Fruit fly (Drosophila melanogaster): Measurements from ENCODE around the gene CG31635.
A peak's percentile ranks its signal among the peaks of the same experiment; 100 is the strongest.

The CG31635 gene

DNA sequence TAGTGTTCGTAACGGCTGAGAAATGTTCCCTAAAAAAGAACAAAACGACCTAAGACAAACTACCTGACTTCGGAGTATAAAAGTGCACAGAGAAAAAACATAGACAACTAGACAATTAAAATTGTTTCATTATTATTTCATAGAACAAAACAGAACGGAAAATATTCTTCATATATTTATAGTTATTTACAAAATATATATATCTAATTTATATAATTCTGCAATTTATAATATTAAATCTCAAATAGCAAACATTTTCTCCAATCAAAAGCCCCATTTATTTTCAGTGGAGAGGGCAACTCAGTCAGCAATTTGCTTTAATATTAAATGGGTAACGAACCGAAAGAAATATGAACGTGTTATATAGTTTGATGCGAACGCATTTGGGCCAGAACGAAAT, 53.9 kb downstream of the CG31635 start (continued):
- TF ChIP-seq dmrt11E (tag; optimal IDR thresholded peaks at IDR 0.05) = peak; percentile 61
- peak; percentile 57 for TF ChIP-seq PHDP (tag; optimal IDR thresholded peaks at IDR 0.05)
- no peak for TF ChIP-seq ac (GFP tag; optimal IDR thresholded peaks at IDR 0.05)
- peak; percentile 10 for TF ChIP-seq CG10462 (GFP tag; optimal IDR thresholded peaks at IDR 0.05)
- TF ChIP-seq CG3407 (GFP tag; optimal IDR thresholded peaks at IDR 0.05) = peak; percentile 6
- peak; percentile 82 for TF ChIP-seq gem (tag; optimal IDR thresholded peaks at IDR 0.05)
- peak; percentile 28 for TF ChIP-seq CG2202 (tag; optimal IDR thresholded peaks at IDR 0.05)

dm6 chr2L:6584346-6584745, 64.6 kb downstream of the CG31635 start:
- TF ChIP-seq NFAT (GFP tag; IDR thresholded peaks at IDR 0.05) = no peak
- no peak for TF ChIP-seq nmo (GFP tag; optimal IDR thresholded peaks at IDR 0.05)
- TF ChIP-seq sna (GFP tag; IDR thresholded peaks at IDR 0.05; ENCODE audit: partially characterized antibody) = no peak
- TF ChIP-seq HLH54F (GFP tag; optimal IDR thresholded peaks at IDR 0.05) = no peak
- TF ChIP-seq CG42726 (GFP tag; IDR thresholded peaks at IDR 0.05; ENCODE audit: partially characterized antibody) = no peak
- TF ChIP-seq CG8478 (optimal IDR thresholded peaks at IDR 0.05) = peak; percentile 55
- no peak for TF ChIP-seq CG3281 (GFP tag; optimal IDR thresholded peaks at IDR 0.05)
- no peak for TF ChIP-seq gt (GFP tag; IDR thresholded peaks at IDR 0.05)
- no peak for TF ChIP-seq CG9817 (tag; optimal IDR thresholded peaks at IDR 0.05)
- TF ChIP-seq ken (GFP tag; IDR thresholded peaks at IDR 0.05) = peak; percentile 40; the same call in 1 of the 3 replicates
- peak; percentile 79 for TF ChIP-seq CTCF (GFP tag; optimal IDR thresholded peaks at IDR 0.05)
- no peak for TF ChIP-seq CG4854 (GFP tag; optimal IDR thresholded peaks at IDR 0.05)

Data from whole organism, embryonic.